Fruit fly (Drosophila melanogaster): Measurements from ENCODE around the gene Cpr65Eb.

The Cpr65Eb gene

dm6 chr3L:7086558-7087059 lies 2.0 kb downstream of the Cpr65Eb start, which contains the start of gene Cpr65Ea:
TSS of gene Cpr65Ea (minus strand) at chr3L:7086608.
- TF ChIP-seq pan (optimal IDR thresholded peaks at IDR 0.05): no peak

dm6 chr3L:7086093-7086492 lies 2.5 kb downstream of the Cpr65Eb start:
- no peak for TF ChIP-seq Dfd (GFP tag; optimal IDR thresholded peaks at IDR 0.05)
- TF ChIP-seq pan (optimal IDR thresholded peaks at IDR 0.05): no peak
- no peak for TF ChIP-seq h (GFP tag; optimal IDR thresholded peaks at IDR 0.05)
- no peak for TF ChIP-seq OdsH (GFP tag; optimal IDR thresholded peaks at IDR 0.05)
- TF ChIP-seq psq (GFP tag; optimal IDR thresholded peaks at IDR 0.05): no peak
- no peak for TF ChIP-seq ey (GFP tag; optimal IDR thresholded peaks at IDR 0.05)
- no peak for TF ChIP-seq Rel (GFP tag; optimal IDR thresholded peaks at IDR 0.05)
- no peak for TF ChIP-seq Rel (tag; optimal IDR thresholded peaks at IDR 0.05)
- TF ChIP-seq lola (GFP tag; optimal IDR thresholded peaks at IDR 0.05): no peak
- TF ChIP-seq Hr78 (GFP tag; optimal IDR thresholded peaks at IDR 0.05): no peak

dm6 chr3L:7082168-7082567 lies 6.4 kb downstream of the Cpr65Eb start:
- TF ChIP-seq Vsx2 (GFP tag; optimal IDR thresholded peaks at IDR 0.05; ENCODE audit: partially characterized antibody): no peak
- TF ChIP-seq h (GFP tag; optimal IDR thresholded peaks at IDR 0.05): no peak
- TF ChIP-seq woc (GFP tag; optimal IDR thresholded peaks at IDR 0.05): no peak
- no peak for TF ChIP-seq ey (GFP tag; optimal IDR thresholded peaks at IDR 0.05)
- TF ChIP-seq Dif (GFP tag; optimal IDR thresholded peaks at IDR 0.05; ENCODE audit: partially characterized antibody): no peak
- no peak for TF ChIP-seq OdsH (GFP tag; optimal IDR thresholded peaks at IDR 0.05)
- no peak for TF ChIP-seq Dfd (GFP tag; optimal IDR thresholded peaks at IDR 0.05)
- no peak for TF ChIP-seq jim (GFP tag; optimal IDR thresholded peaks at IDR 0.05)
- TF ChIP-seq sage (GFP tag; optimal IDR thresholded peaks at IDR 0.05): no peak
- no peak for TF ChIP-seq rgr (GFP tag; optimal IDR thresholded peaks at IDR 0.05)
- no peak for TF ChIP-seq dsf (GFP tag; optimal IDR thresholded peaks at IDR 0.05; ENCODE audit: borderline replicate concordance)
- TF ChIP-seq foxo (GFP tag; optimal IDR thresholded peaks at IDR 0.05): no peak

- TF ChIP-seq GATAd (GFP tag; optimal IDR thresholded peaks at IDR 0.05) (no peak), Hr78 (GFP tag; optimal IDR thresholded peaks at IDR 0.05) (no peak), dsf (GFP tag; optimal IDR thresholded peaks at IDR 0.05; ENCODE audit: borderline replicate concordance) (no peak), pan (optimal IDR thresholded peaks at IDR 0.05) (no peak), HLH106 (tag; optimal IDR thresholded peaks at IDR 0.05) (no peak), Abd-B (GFP tag; optimal IDR thresholded peaks at IDR 0.05) (no peak), Vsx2 (GFP tag; optimal IDR thresholded peaks at IDR 0.05; ENCODE audit: partially characterized antibody) (no peak), N (GFP tag; optimal IDR thresholded peaks at IDR 0.05) (no peak), Jra (GFP tag; optimal IDR thresholded peaks at IDR 0.05) (no peak), jim (GFP tag; optimal IDR thresholded peaks at IDR 0.05) (no peak), Hnf4 (GFP tag; optimal IDR thresholded peaks at IDR 0.05) (no peak), Rel (GFP tag; optimal IDR thresholded peaks at IDR 0.05) (no peak), Rel (tag; optimal IDR thresholded peaks at IDR 0.05) (no peak), CrebA (GFP tag; optimal IDR thresholded peaks at IDR 0.05; ENCODE audit: borderline replicate concordance) (no peak)
Observed at dm6 chr3L:7077258-7077657, 11.3 kb downstream of the Cpr65Eb start, which contains the start of gene CG8641. TSS of gene CG8641 (minus strand) at chr3L:7077462.

dm6 chr3L:7075147-7075546 lies 13.4 kb downstream of the Cpr65Eb start, which contains the start of gene CG34030:
TSS of gene CG34030 (minus strand) at chr3L:7075247.
- no peak for TF ChIP-seq Hr78 (GFP tag; optimal IDR thresholded peaks at IDR 0.05)
- TF ChIP-seq dmrt93B (GFP tag; optimal IDR thresholded peaks at IDR 0.05): no peak
- TF ChIP-seq psq (GFP tag; optimal IDR thresholded peaks at IDR 0.05): no peak
- no peak for TF ChIP-seq Jra (GFP tag; optimal IDR thresholded peaks at IDR 0.05)
- no peak for TF ChIP-seq lola (GFP tag; optimal IDR thresholded peaks at IDR 0.05)
- TF ChIP-seq CrebA (GFP tag; optimal IDR thresholded peaks at IDR 0.05; ENCODE audit: borderline replicate concordance): no peak
- TF ChIP-seq dl (GFP tag; optimal IDR thresholded peaks at IDR 0.05; ENCODE audit: insufficient read depth in 1 of 2, partially characterized antibody in 2 of 2): no peak
- no peak for TF ChIP-seq tai (GFP tag; optimal IDR thresholded peaks at IDR 0.05)
- no peak for TF ChIP-seq usp (GFP tag; optimal IDR thresholded peaks at IDR 0.05)
- no peak for TF ChIP-seq HLH106 (tag; optimal IDR thresholded peaks at IDR 0.05)
- no peak for TF ChIP-seq jim (GFP tag; optimal IDR thresholded peaks at IDR 0.05)
- TF ChIP-seq fru (GFP tag; optimal IDR thresholded peaks at IDR 0.05): no peak
- no peak for TF ChIP-seq Hnf4 (GFP tag; optimal IDR thresholded peaks at IDR 0.05)
- TF ChIP-seq rgr (GFP tag; optimal IDR thresholded peaks at IDR 0.05): no peak
- no peak for TF ChIP-seq pan (optimal IDR thresholded peaks at IDR 0.05)
- TF ChIP-seq OdsH (GFP tag; optimal IDR thresholded peaks at IDR 0.05): no peak
- no peak for TF ChIP-seq Abd-B (GFP tag; optimal IDR thresholded peaks at IDR 0.05)
- no peak for TF ChIP-seq CG32264 (GFP tag; optimal IDR thresholded peaks at IDR 0.05)
- TF ChIP-seq ey (GFP tag; optimal IDR thresholded peaks at IDR 0.05): no peak
